Fruit fly (Drosophila melanogaster) whole organism, embryonic: ENCODE results near the gene CG14221.
A peak's percentile ranks its signal among the peaks of the same experiment; 100 is the strongest.

Experiments used
- Asciz ChIP-seq: fragments of 200-800 bp; sonication (Bioruptor generic); optimal IDR thresholded peaks from 2 replicates; lab custom pipeline; 2017; ENCODE audit warnings: missing biosample characterization, mild to moderate bottlenecking, missing genetic modification characterization, missing genetic modification reagents
- Atf3 ChIP-seq: fragments of 200-800 bp; sonication (Bioruptor generic); optimal IDR thresholded peaks from 3 replicates; lab custom pipeline; 2016; ENCODE audit warnings: missing biosample characterization, missing genetic modification characterization
- Atf6 ChIP-seq: fragments of 200-800 bp; sonication (Bioruptor generic); IDR thresholded peaks from 2 replicates; pipeline ENCODE4 v1.3.6; 2022; ENCODE audit warnings: missing biosample characterization, missing genetic modification characterization
- CG10209 ChIP-seq: fragments of 200-800 bp; sonication (Bioruptor generic); optimal IDR thresholded peaks from 3 replicates; lab custom pipeline; 2017; ENCODE audit warnings: missing biosample characterization, mild to moderate bottlenecking, missing genetic modification characterization, missing genetic modification reagents
- CG11560 ChIP-seq: fragments of 200-800 bp; sonication (Bioruptor generic); IDR thresholded peaks from 3 replicates; pipeline ENCODE4 v1.3.6; 2022; ENCODE audit warnings: missing biosample characterization, missing genetic modification characterization
- CG12155 ChIP-seq: fragments of 200-800 bp; sonication (Bioruptor generic); optimal IDR thresholded peaks from 3 replicates; lab custom pipeline; 2016; ENCODE audit warnings: missing biosample characterization, missing genetic modification characterization
- CG12744 ChIP-seq: fragments of 200-800 bp; sonication (Bioruptor generic); optimal IDR thresholded peaks from 2 replicates; lab custom pipeline; 2016; ENCODE audit warnings: missing biosample characterization, missing genetic modification characterization
- CG12942 ChIP-seq: fragments of 200-800 bp; sonication (Bioruptor generic); optimal IDR thresholded peaks from 3 replicates; lab custom pipeline; 2016; ENCODE audit warnings: missing biosample characterization, missing genetic modification characterization
- CG14050 ChIP-seq: fragments of 200-800 bp; sonication (Bioruptor generic); IDR thresholded peaks from 3 replicates; pipeline ENCODE4 v1.3.6; 2022; ENCODE audit warnings: missing biosample characterization, missing genetic modification characterization
- CG17361 ChIP-seq: fragments of 200-800 bp; sonication (Bioruptor generic); IDR thresholded peaks from 3 replicates; pipeline ENCODE4 v1.3.6; 2022; ENCODE audit warnings: missing biosample characterization, missing genetic modification characterization
- CG2712 ChIP-seq: fragments of 200-800 bp; optimal IDR thresholded peaks from 3 replicates; lab custom pipeline; 2019; ENCODE audit warnings: missing biosample characterization, mild to moderate bottlenecking, missing genetic modification characterization, moderate library complexity
- CG32767 ChIP-seq: fragments of 200-800 bp; sonication (Bioruptor generic); IDR thresholded peaks from 2 replicates; pipeline ENCODE4 v1.3.6; 2022; ENCODE audit warnings: missing biosample characterization, missing genetic modification characterization
- CG32772 ChIP-seq: fragments of 200-800 bp; sonication (Bioruptor generic); IDR thresholded peaks from 2 replicates; pipeline ENCODE4 v1.3.6; 2022; ENCODE audit warnings: missing biosample characterization, missing genetic modification characterization
- CG3281 ChIP-seq: fragments of 200-800 bp; sonication (Bioruptor generic); optimal IDR thresholded peaks from 3 replicates; lab custom pipeline; 2017; ENCODE audit warnings: missing biosample characterization, mild to moderate bottlenecking, missing genetic modification characterization
- CG4328 ChIP-seq: fragments of 200-800 bp; sonication (Bioruptor generic); optimal IDR thresholded peaks from 3 replicates; lab custom pipeline; 2017; ENCODE audit warnings: missing biosample characterization, missing genetic modification reagents, missing genetic modification characterization
- CG4360 ChIP-seq: fragments of 200-800 bp; sonication (Bioruptor generic); IDR thresholded peaks from 2 replicates; pipeline ENCODE4 v1.3.6; 2022; ENCODE audit warnings: missing biosample characterization, missing genetic modification characterization
- CG6683 ChIP-seq: fragments of 200-800 bp; sonication (Bioruptor generic); optimal IDR thresholded peaks from 2 replicates; lab custom pipeline; 2017; ENCODE audit warnings: missing biosample characterization, mild to moderate bottlenecking, missing genetic modification characterization, missing genetic modification reagents
- CG7928 ChIP-seq: fragments of 200-800 bp; sonication (Bioruptor generic); optimal IDR thresholded peaks from 2 replicates; lab custom pipeline; 2017; ENCODE audit warnings: missing biosample characterization, mild to moderate bottlenecking, missing genetic modification characterization
- CTCF ChIP-seq: fragments of 200-800 bp; sonication (Bioruptor generic); optimal IDR thresholded peaks from 2 replicates; lab custom pipeline; 2017; ENCODE audit warnings: missing biosample characterization, mild to moderate bottlenecking, missing genetic modification characterization, moderate library complexity
- Camta ChIP-seq: fragments of 200-800 bp; sonication (Bioruptor generic); optimal IDR thresholded peaks from 2 replicates; lab custom pipeline; 2016; ENCODE audit warnings: missing biosample characterization, missing genetic modification characterization
- D19B ChIP-seq: fragments of 200-800 bp; sonication (Bioruptor generic); optimal IDR thresholded peaks from 2 replicates; lab custom pipeline; 2017; ENCODE audit warnings: missing biosample characterization, mild to moderate bottlenecking, missing genetic modification characterization
- Doc2 ChIP-seq: fragments of 200-800 bp; sonication (Bioruptor generic); IDR thresholded peaks from 2 replicates; pipeline ENCODE4 v1.3.6; 2022; ENCODE audit warnings: missing biosample characterization, missing genetic modification characterization
- E2f1 ChIP-seq: fragments of 200-800 bp; sonication (Bioruptor generic); IDR thresholded peaks from 2 replicates; pipeline ENCODE4 v1.3.6; 2022; ENCODE audit warnings: missing biosample characterization, missing genetic modification characterization
- Fer1 ChIP-seq: fragments of 200-800 bp; sonication (Bioruptor generic); optimal IDR thresholded peaks from 2 replicates; lab custom pipeline; 2017; ENCODE audit warnings: missing biosample characterization, mild to moderate bottlenecking, missing genetic modification characterization
- GATAe ChIP-seq: fragments of 200-800 bp; sonication (Bioruptor generic); conservative IDR thresholded peaks from 2 replicates; pipeline ENCODE4 v1.3.6; 2022; ENCODE audit warnings: missing biosample characterization, missing genetic modification characterization
- H15 ChIP-seq: fragments of 200-800 bp; sonication (Bioruptor generic); IDR thresholded peaks from 3 replicates; pipeline ENCODE4 v1.3.6; 2022; ENCODE audit warnings: missing biosample characterization, missing genetic modification characterization
- Hmx ChIP-seq: fragments of 200-800 bp; sonication (Bioruptor generic); optimal IDR thresholded peaks from 2 replicates; lab custom pipeline; 2016; ENCODE audit warnings: missing biosample characterization, missing genetic modification characterization
- Hr39 ChIP-seq: fragments of >200 bp; optimal IDR thresholded peaks from 2 replicates; lab custom pipeline; 2017
- Max ChIP-seq: fragments of 200-800 bp; sonication (Bioruptor generic); optimal IDR thresholded peaks from 2 replicates; lab custom pipeline; 2016; ENCODE audit warnings: missing biosample characterization, mild to moderate bottlenecking, missing genetic modification characterization
- Oli ChIP-seq: fragments of 200-800 bp; sonication (Bioruptor generic); optimal IDR thresholded peaks from 2 replicates; lab custom pipeline; 2018; ENCODE audit warnings: missing biosample characterization, mild to moderate bottlenecking, missing genetic modification characterization, moderate library complexity
- Side ChIP-seq: fragments of 200-800 bp; sonication (Bioruptor generic); optimal IDR thresholded peaks from 2 replicates; lab custom pipeline; 2016; ENCODE audit warnings: missing biosample characterization, missing genetic modification characterization
- Sox102F ChIP-seq: fragments of 200-800 bp; sonication (Bioruptor generic); optimal IDR thresholded peaks from 2 replicates; lab custom pipeline; 2018; ENCODE audit warnings: missing biosample characterization, mild to moderate bottlenecking, missing genetic modification characterization, moderate library complexity
- ab ChIP-seq: fragments of 200-800 bp; sonication (Bioruptor generic); optimal IDR thresholded peaks from 2 replicates; lab custom pipeline; 2016; ENCODE audit warnings: missing biosample characterization, missing genetic modification characterization
- bigmax ChIP-seq: fragments of 200-800 bp; sonication (Bioruptor generic); optimal IDR thresholded peaks from 2 replicates; lab custom pipeline; 2018; ENCODE audit warnings: missing biosample characterization, mild to moderate bottlenecking, missing genetic modification characterization
- btn ChIP-seq: fragments of 200-800 bp; sonication (Bioruptor generic); optimal IDR thresholded peaks from 2 replicates; lab custom pipeline; 2016; ENCODE audit warnings: missing biosample characterization, missing genetic modification characterization
- cas ChIP-seq: fragments of 200-800 bp; sonication (Bioruptor generic); IDR thresholded peaks from 2 replicates; pipeline ENCODE4 v1.3.6; 2022; ENCODE audit warnings: missing biosample characterization, missing genetic modification characterization
- cg ChIP-seq: fragments of 200-800 bp; sonication (Bioruptor generic); optimal IDR thresholded peaks from 3 replicates; lab custom pipeline; 2019; ENCODE audit warnings: missing biosample characterization, mild to moderate bottlenecking, missing genetic modification characterization, moderate library complexity
- chn ChIP-seq: fragments of 200-800 bp; sonication (Bioruptor generic); optimal IDR thresholded peaks from 2 replicates; lab custom pipeline; 2016; ENCODE audit warnings: missing biosample characterization, missing genetic modification characterization
- crc ChIP-seq: fragments of 200-800 bp; sonication (Bioruptor generic); optimal IDR thresholded peaks from 2 replicates; lab custom pipeline; 2016; ENCODE audit warnings: missing biosample characterization, missing genetic modification characterization
- ewg ChIP-seq: fragments of 200-800 bp; sonication (Bioruptor generic); optimal IDR thresholded peaks from 3 replicates; lab custom pipeline; 2017; ENCODE audit warnings: mild to moderate bottlenecking, missing biosample characterization, missing genetic modification reagents, missing genetic modification characterization
- gem ChIP-seq: fragments of 200-800 bp; sonication (Bioruptor generic); optimal IDR thresholded peaks from 2 replicates; lab custom pipeline; 2019; ENCODE audit warnings: missing biosample characterization, mild to moderate bottlenecking, missing genetic modification characterization, moderate library complexity
- grau ChIP-seq: fragments of 200-800 bp; optimal IDR thresholded peaks from 3 replicates; lab custom pipeline; 2019; ENCODE audit warnings: missing biosample characterization, mild to moderate bottlenecking, missing genetic modification characterization, moderate library complexity
- gsb-n ChIP-seq: fragments of 200-800 bp; sonication (Bioruptor generic); optimal IDR thresholded peaks from 3 replicates; lab custom pipeline; 2018; ENCODE audit warnings: missing biosample characterization, mild to moderate bottlenecking, missing genetic modification characterization
- hkb ChIP-seq, 2 experiments: fragments of 200-800 bp in 1 of 2; fragments of >200 bp in 1 of 2; sonication (Bioruptor generic) in 1 of 2; IDR thresholded peaks in 1 of 2; optimal IDR thresholded peaks in 1 of 2; 2 replicates each; pipeline versions ENCODE4 v1.3.6 to Lab custom; 2017 to 2022; ENCODE audit warnings: missing biosample characterization in 1 of 2, missing genetic modification characterization in 1 of 2
- nerfin-2 ChIP-seq: fragments of 200-800 bp; sonication (Bioruptor generic); IDR thresholded peaks from 2 replicates; pipeline ENCODE4 v1.3.6; 2022; ENCODE audit warnings: missing biosample characterization, missing genetic modification characterization; ENCODE audit not compliant: partially characterized antibody
- sug ChIP-seq: fragments of 200-800 bp; optimal IDR thresholded peaks from 2 replicates; lab custom pipeline; 2019; ENCODE audit warnings: missing biosample characterization, mild to moderate bottlenecking, missing genetic modification characterization, moderate library complexity
- trh ChIP-seq: fragments of 200-800 bp; sonication (Bioruptor generic); optimal IDR thresholded peaks from 2 replicates; lab custom pipeline; 2016; ENCODE audit warnings: missing biosample characterization, missing genetic modification characterization
- ttk ChIP-seq: fragments of 200-800 bp; sonication (Bioruptor generic); IDR thresholded peaks from 2 replicates; pipeline ENCODE4 v2.1.2; 2022; ENCODE audit warnings: missing biosample characterization, missing genetic modification characterization
- twi ChIP-seq: fragments of 200-800 bp; optimal IDR thresholded peaks from 2 replicates; lab custom pipeline; 2019; ENCODE audit warnings: missing biosample characterization, mild to moderate bottlenecking, missing genetic modification characterization, moderate library complexity
- tx ChIP-seq: fragments of 200-800 bp; sonication (Bioruptor generic); optimal IDR thresholded peaks from 2 replicates; lab custom pipeline; 2016; ENCODE audit warnings: missing biosample characterization, missing genetic modification characterization
- unpg ChIP-seq: fragments of 200-800 bp; sonication (Bioruptor generic); optimal IDR thresholded peaks from 3 replicates; lab custom pipeline; 2018; ENCODE audit warnings: missing biosample characterization, mild to moderate bottlenecking, missing genetic modification characterization, moderate library complexity
- wek ChIP-seq: fragments of 200-800 bp; sonication (Bioruptor generic); optimal IDR thresholded peaks from 3 replicates; lab custom pipeline; 2018; ENCODE audit warnings: missing biosample characterization, mild to moderate bottlenecking, missing genetic modification characterization, moderate library complexity

CG14221 gene

dm6 chrX:19665684-19666141, 44.7 kb upstream of the CG14221 start (continued):
- TF ChIP-seq unpg (no peak), Hr39 (lab: Kevin White, UChicago) (no peak), bigmax (no peak), wek (no peak), twi (tag; lab: Kevin White, UChicago) (no peak), Max (GFP tag; lab: Kevin White, UChicago) (no peak), Atf3 (GFP tag; lab: Kevin White, UChicago) (no peak), CG6683 (no peak), sug (peak; percentile 86), CG3281 (no peak), CG4360 (GFP tag; lab: Robert Waterston, UW) (0 out of 2 replicates have a peak, but pooled peaks have one; percentile 10), CG32772 (GFP tag; lab: Robert Waterston, UW) (peak; percentile 53; the same call in 1 of the 2 replicates), CG17361 (GFP tag; lab: Robert Waterston, UW) (no peak), nerfin-2 (GFP tag; lab: Robert Waterston, UW) (peak; percentile 54; the same call in 1 of the 2 replicates), tx (GFP tag; lab: Kevin White, UChicago) (no peak), Oli (tag; lab: Kevin White, UChicago) (no peak), CG12744 (GFP tag; lab: Kevin White, UChicago) (peak; percentile 24), crc (GFP tag; lab: Kevin White, UChicago) (no peak), gem (tag; lab: Kevin White, UChicago) (peak; percentile 23), Asciz (GFP tag; lab: Kevin White, UChicago) (no peak), CG11560 (0 out of 3 replicates have a peak, but pooled peaks have one; percentile 43), CG14050 (GFP tag; lab: Robert Waterston, UW) (no peak), ab (GFP tag; lab: Kevin White, UChicago) (no peak), CG7928 (no peak), CTCF (GFP tag; lab: Kevin White, UChicago) (no peak), ttk (GFP tag; lab: Robert Waterston, UW) (peak; percentile 41; the same call in 1 of the 2 replicates), Fer1 (GFP tag; lab: Kevin White, UChicago) (no peak), Sox102F (GFP tag; lab: Kevin White, UChicago) (no peak), CG32767 (no peak), hkb (optimal IDR thresholded peaks at IDR 0.05; lab: Kevin White, UChicago) (no peak), hkb (GFP tag; IDR thresholded peaks at IDR 0.05; lab: Robert Waterston, UW) (peak; percentile 31; the same call in 1 of the 2 replicates), chn (no peak), Side (GFP tag; lab: Kevin White, UChicago) (no peak), Atf6 (GFP tag; lab: Robert Waterston, UW) (peak; percentile 25; the same call in 1 of the 2 replicates), CG12155 (GFP tag; lab: Kevin White, UChicago) (no peak), Hmx (GFP tag; lab: Kevin White, UChicago) (no peak), gsb-n (tag; lab: Kevin White, UChicago) (no peak), grau (tag; lab: Kevin White, UChicago) (peak; percentile 35), D19B (GFP tag; lab: Kevin White, UChicago) (no peak), CG12942 (GFP tag; lab: Kevin White, UChicago) (no peak), E2f1 (GFP tag; lab: Robert Waterston, UW) (peak; percentile 27; the same call in 1 of the 2 replicates), H15 (GFP tag; lab: Robert Waterston, UW) (peak; percentile 51; the same call in 1 of the 3 replicates), CG4328 (GFP tag; lab: Kevin White, UChicago) (no peak), cas (GFP tag; lab: Robert Waterston, UW) (no peak), GATAe (no peak), Camta (GFP tag; lab: Kevin White, UChicago) (peak; percentile 5), CG2712 (tag; lab: Kevin White, UChicago) (peak; percentile 12), Doc2 (GFP tag; lab: Robert Waterston, UW) (no peak), cg (GFP tag; lab: Kevin White, UChicago) (peak; percentile 65), trh (GFP tag; lab: Kevin White, UChicago) (no peak), btn (no peak), ewg (GFP tag; lab: Kevin White, UChicago) (no peak), CG10209 (GFP tag; lab: Kevin White, UChicago) (no peak)
